Fruit fly (Drosophila melanogaster) Kc167 (cell line): ENCODE measurements around the gene Fibp.

Experiments used
- insv ChIP-seq: fragments of >200 bp; optimal IDR thresholded peaks from 3 replicates; lab custom pipeline; 2018; ENCODE audit warnings: missing external identifiers
- psq ChIP-seq: fragments of >200 bp; optimal IDR thresholded peaks from 2 replicates; lab custom pipeline; 2017; ENCODE audit warnings: missing external identifiers

DNA sequence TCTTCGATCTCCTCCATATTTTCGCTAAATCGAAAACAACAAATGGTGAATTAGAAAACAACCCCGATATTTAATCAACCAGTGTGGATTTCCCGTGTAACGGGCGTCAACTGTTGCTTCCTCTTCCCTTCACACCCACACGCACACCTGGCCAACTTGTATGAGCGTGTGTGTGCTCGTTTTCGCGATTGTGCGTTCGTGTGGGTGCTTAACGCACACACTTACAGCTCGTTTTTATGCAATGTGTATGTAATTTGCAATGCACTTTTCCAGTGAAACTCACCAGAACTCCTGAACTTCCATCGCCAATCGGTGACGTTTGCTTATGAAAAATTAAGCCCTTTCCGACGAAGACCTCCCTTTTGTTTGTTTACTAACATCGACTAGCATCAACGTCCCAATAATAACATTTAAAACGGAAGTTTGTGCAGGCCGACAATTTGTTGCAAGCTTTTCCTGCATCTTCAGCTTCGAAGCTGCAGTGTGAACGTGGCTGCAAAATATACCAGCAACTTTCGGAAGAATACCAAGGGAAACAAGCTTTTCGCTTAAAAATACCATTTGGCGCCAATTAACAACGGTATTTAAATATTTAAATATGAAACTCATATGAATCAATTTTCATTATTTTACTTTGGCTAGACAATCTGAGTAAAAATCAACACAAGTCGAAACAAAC, 2.2 kb downstream of the Fibp start, which contains the start of gene cyc:
- TF ChIP-seq psq (lab: Kevin White, UChicago) (no peak), insv (lab: Kevin White, UChicago) (no peak)
